Fruit fly (Drosophila melanogaster) whole organism, embryonic: ENCODE measurements around the gene ct.

Experiments
- B-H2 ChIP-seq: fragments of 200-800 bp; sonication (Bioruptor generic); optimal IDR thresholded peaks from 2 replicates; lab custom pipeline; 2018; ENCODE audit warnings: missing biosample characterization, mild to moderate bottlenecking, missing genetic modification characterization
- CG10267 ChIP-seq: fragments of 200-800 bp; sonication (Bioruptor generic); optimal IDR thresholded peaks from 2 replicates; lab custom pipeline; 2018; ENCODE audit warnings: missing biosample characterization, mild to moderate bottlenecking, missing genetic modification characterization, moderate library complexity
- CG11085 ChIP-seq: fragments of 200-800 bp; sonication (Bioruptor generic); IDR thresholded peaks from 2 replicates; pipeline ENCODE4 v1.3.6; 2022; ENCODE audit warnings: missing biosample characterization, missing genetic modification characterization
- CG11696 ChIP-seq: fragments of 200-800 bp; sonication (Bioruptor generic); IDR thresholded peaks from 2 replicates; pipeline ENCODE4 v1.3.6; 2022; ENCODE audit warnings: missing biosample characterization, missing genetic modification characterization
- CG12219 ChIP-seq: fragments of 200-800 bp; sonication (Bioruptor generic); optimal IDR thresholded peaks from 3 replicates; lab custom pipeline; 2018; ENCODE audit warnings: missing biosample characterization, mild to moderate bottlenecking, missing genetic modification characterization
- CG12391 ChIP-seq: fragments of 200-800 bp; sonication (Bioruptor generic); optimal IDR thresholded peaks from 3 replicates; lab custom pipeline; 2018; ENCODE audit warnings: missing biosample characterization, mild to moderate bottlenecking, missing genetic modification characterization, moderate library complexity
- CG14710 ChIP-seq: fragments of 200-800 bp; sonication (Bioruptor generic); optimal IDR thresholded peaks from 3 replicates; lab custom pipeline; 2019; ENCODE audit warnings: missing biosample characterization, mild to moderate bottlenecking, missing genetic modification characterization, moderate library complexity
- CG14860 ChIP-seq: fragments of 200-800 bp; sonication (Bioruptor generic); IDR thresholded peaks from 3 replicates; pipeline ENCODE4 v1.3.6; 2022; ENCODE audit warnings: missing biosample characterization, missing genetic modification characterization; ENCODE audit not compliant: partially characterized antibody
- CG1603 ChIP-seq: fragments of 200-800 bp; sonication (Bioruptor generic); optimal IDR thresholded peaks from 2 replicates; lab custom pipeline; 2019; ENCODE audit warnings: missing biosample characterization, mild to moderate bottlenecking, missing genetic modification characterization, moderate library complexity
- CG17912 ChIP-seq: fragments of 200-800 bp; sonication (Bioruptor generic); optimal IDR thresholded peaks from 2 replicates; lab custom pipeline; 2018; ENCODE audit warnings: missing biosample characterization, mild to moderate bottlenecking, missing genetic modification characterization
- CG2120 ChIP-seq: fragments of 200-800 bp; sonication (Bioruptor generic); optimal IDR thresholded peaks from 3 replicates; lab custom pipeline; 2016; ENCODE audit warnings: missing biosample characterization, missing genetic modification characterization
- CG2889 ChIP-seq: fragments of 200-800 bp; sonication (Bioruptor generic); IDR thresholded peaks from 3 replicates; pipeline ENCODE4 v1.3.6; 2022; ENCODE audit warnings: missing biosample characterization, missing genetic modification characterization
- CG31388 ChIP-seq: fragments of 200-800 bp; sonication (Bioruptor generic); optimal IDR thresholded peaks from 2 replicates; lab custom pipeline; 2016; ENCODE audit warnings: missing biosample characterization, missing genetic modification characterization
- CG3281 ChIP-seq: fragments of 200-800 bp; sonication (Bioruptor generic); optimal IDR thresholded peaks from 3 replicates; lab custom pipeline; 2017; ENCODE audit warnings: missing biosample characterization, mild to moderate bottlenecking, missing genetic modification characterization
- CG33557 ChIP-seq: fragments of 200-800 bp; sonication (Bioruptor generic); optimal IDR thresholded peaks from 2 replicates; lab custom pipeline; 2019; ENCODE audit warnings: missing biosample characterization, mild to moderate bottlenecking, missing genetic modification characterization, moderate library complexity
- CG34422 ChIP-seq: fragments of 200-800 bp; sonication (Bioruptor generic); IDR thresholded peaks from 3 replicates; pipeline ENCODE4 v1.3.6; 2022; ENCODE audit warnings: missing biosample characterization, missing genetic modification characterization
- CG4360 ChIP-seq: fragments of 200-800 bp; sonication (Bioruptor generic); IDR thresholded peaks from 2 replicates; pipeline ENCODE4 v1.3.6; 2022; ENCODE audit warnings: missing biosample characterization, missing genetic modification characterization
- CG6683 ChIP-seq: fragments of 200-800 bp; sonication (Bioruptor generic); optimal IDR thresholded peaks from 2 replicates; lab custom pipeline; 2017; ENCODE audit warnings: missing biosample characterization, mild to moderate bottlenecking, missing genetic modification characterization, missing genetic modification reagents
- Doc3 ChIP-seq: fragments of 200-800 bp; sonication (Bioruptor generic); IDR thresholded peaks from 3 replicates; pipeline ENCODE4 v1.3.6; 2022; ENCODE audit warnings: missing biosample characterization, missing genetic modification characterization; ENCODE audit not compliant: partially characterized antibody
- Ets97D ChIP-seq: fragments of 200-800 bp; sonication (Bioruptor generic); optimal IDR thresholded peaks from 3 replicates; lab custom pipeline; 2016; ENCODE audit warnings: missing biosample characterization, missing genetic modification characterization
- Hey ChIP-seq: fragments of 200-800 bp; sonication (Bioruptor generic); optimal IDR thresholded peaks from 3 replicates; lab custom pipeline; 2018; ENCODE audit warnings: missing biosample characterization, mild to moderate bottlenecking, missing genetic modification characterization
- Hsf ChIP-seq: fragments of 200-800 bp; sonication (Bioruptor generic); optimal IDR thresholded peaks from 3 replicates; lab custom pipeline; 2016; ENCODE audit warnings: missing biosample characterization, missing genetic modification characterization
- Nf-YA ChIP-seq: fragments of 200-800 bp; sonication (Bioruptor generic); IDR thresholded peaks from 2 replicates; pipeline ENCODE4 v1.3.6; 2022; ENCODE audit warnings: missing biosample characterization, missing genetic modification characterization
- Oaz ChIP-seq: fragments of 200-800 bp; sonication (Bioruptor generic); IDR thresholded peaks from 2 replicates; pipeline ENCODE4 v1.3.6; 2022; ENCODE audit warnings: missing biosample characterization, missing genetic modification characterization
- PHDP ChIP-seq: fragments of 200-800 bp; sonication (Bioruptor generic); optimal IDR thresholded peaks from 3 replicates; lab custom pipeline; 2018; ENCODE audit warnings: missing biosample characterization, mild to moderate bottlenecking, missing genetic modification characterization, moderate library complexity
- Ptx1 ChIP-seq: fragments of 200-800 bp; sonication (Bioruptor generic); IDR thresholded peaks from 2 replicates; pipeline ENCODE4 v1.3.6; 2022; ENCODE audit warnings: missing biosample characterization, missing genetic modification characterization
- Rfx ChIP-seq: fragments of 200-800 bp; sonication (Bioruptor generic); IDR thresholded peaks from 2 replicates; pipeline ENCODE4 v1.3.6; 2022; ENCODE audit warnings: missing biosample characterization, missing genetic modification characterization
- Side ChIP-seq: fragments of 200-800 bp; sonication (Bioruptor generic); optimal IDR thresholded peaks from 2 replicates; lab custom pipeline; 2016; ENCODE audit warnings: missing biosample characterization, missing genetic modification characterization
- TFAM ChIP-seq: fragments of 200-800 bp; sonication (Bioruptor generic); optimal IDR thresholded peaks from 2 replicates; lab custom pipeline; 2017; ENCODE audit warnings: missing biosample characterization, missing genetic modification characterization, inconsistent platforms
- Usf ChIP-seq: fragments of 200-800 bp; sonication (Bioruptor generic); optimal IDR thresholded peaks from 2 replicates; lab custom pipeline; 2017; ENCODE audit warnings: missing genotype, missing biosample characterization, missing genetic modification characterization
- al ChIP-seq: fragments of 200-800 bp; sonication (Bioruptor generic); IDR thresholded peaks from 2 replicates; pipeline ENCODE4 v1.3.6; 2022; ENCODE audit warnings: missing biosample characterization, missing genetic modification characterization
- amos ChIP-seq: fragments of 200-800 bp; sonication (Bioruptor generic); IDR thresholded peaks from 2 replicates; pipeline ENCODE4 v1.3.6; 2022; ENCODE audit warnings: missing biosample characterization, missing genetic modification characterization; ENCODE audit not compliant: partially characterized antibody
- ara ChIP-seq: fragments of 200-800 bp; sonication (Bioruptor generic); IDR thresholded peaks from 2 replicates; pipeline ENCODE4 v1.3.6; 2022; ENCODE audit warnings: missing biosample characterization, missing genetic modification characterization
- br ChIP-seq: fragments of >200 bp; optimal IDR thresholded peaks from 2 replicates; lab custom pipeline; 2017
- dmrt11E ChIP-seq: fragments of 200-800 bp; sonication (Bioruptor generic); optimal IDR thresholded peaks from 3 replicates; lab custom pipeline; 2018; ENCODE audit warnings: missing biosample characterization, mild to moderate bottlenecking, missing genetic modification characterization, moderate library complexity
- eyg ChIP-seq: fragments of 200-800 bp; sonication (Bioruptor generic); optimal IDR thresholded peaks from 3 replicates; lab custom pipeline; 2016; ENCODE audit warnings: missing biosample characterization, missing genetic modification characterization
- fd64A ChIP-seq: fragments of 200-800 bp; sonication (Bioruptor generic); optimal IDR thresholded peaks from 3 replicates; lab custom pipeline; 2018; ENCODE audit warnings: missing biosample characterization, mild to moderate bottlenecking, missing genetic modification characterization
- gcm2 ChIP-seq: fragments of 200-800 bp; sonication (Bioruptor generic); optimal IDR thresholded peaks from 2 replicates; lab custom pipeline; 2016; ENCODE audit warnings: missing biosample characterization, missing genetic modification characterization
- gro ChIP-seq: fragments of 200-800 bp; sonication (Bioruptor generic); optimal IDR thresholded peaks from 2 replicates; lab custom pipeline; 2016; ENCODE audit warnings: missing biosample characterization, missing genetic modification characterization
- ind ChIP-seq: fragments of 200-800 bp; sonication (Bioruptor generic); optimal IDR thresholded peaks from 3 replicates; lab custom pipeline; 2016; ENCODE audit warnings: missing biosample characterization, missing genetic modification characterization
- org-1 ChIP-seq: fragments of 200-800 bp; sonication (Bioruptor generic); optimal IDR thresholded peaks from 2 replicates; lab custom pipeline; 2017; ENCODE audit warnings: missing biosample characterization, missing genetic modification characterization
- prd ChIP-seq, 3 experiments: fragments of >200 bp in 2 of 3; fragments of 200-800 bp in 1 of 3; sonication (Bioruptor generic) in 1 of 3; optimal IDR thresholded peaks in 2 of 3; IDR thresholded peaks in 1 of 3; 2 replicates in 2 of 3; 3 replicates in 1 of 3; pipeline versions ENCODE4 v1.3.6 to Lab custom; 2017 to 2022; ENCODE audit warnings: missing biosample characterization in 1 of 3, missing genetic modification characterization in 1 of 3
- sc ChIP-seq, 3 experiments: fragments of >200 bp in 2 of 3; fragments of 200-800 bp in 1 of 3; sonication (Bioruptor generic) in 1 of 3; optimal IDR thresholded peaks; 2 replicates in 2 of 3; 3 replicates in 1 of 3; lab custom pipeline; 2017; ENCODE audit warnings: mild to moderate bottlenecking in 1 of 3, missing biosample characterization in 1 of 3, missing genetic modification characterization in 1 of 3, missing genetic modification reagents in 1 of 3
- sd ChIP-seq: fragments of 200-800 bp; sonication (Bioruptor generic); optimal IDR thresholded peaks from 3 replicates; lab custom pipeline; 2018; ENCODE audit warnings: missing biosample characterization, mild to moderate bottlenecking, missing genetic modification characterization, moderate library complexity
- sisA ChIP-seq: fragments of 200-800 bp; sonication (Bioruptor generic); IDR thresholded peaks from 2 replicates; pipeline ENCODE4 v1.3.6; 2022; ENCODE audit warnings: missing biosample characterization, missing genetic modification characterization
- ssp ChIP-seq: fragments of 200-800 bp; sonication (Bioruptor generic); IDR thresholded peaks from 2 replicates; pipeline ENCODE4 v1.3.6; 2022; ENCODE audit warnings: missing biosample characterization, missing genetic modification characterization
- stwl ChIP-seq: fragments of 200-800 bp; sonication (Bioruptor generic); optimal IDR thresholded peaks from 3 replicates; lab custom pipeline; 2018; ENCODE audit warnings: missing biosample characterization, mild to moderate bottlenecking, missing genetic modification characterization, moderate library complexity
- twi ChIP-seq: fragments of 200-800 bp; optimal IDR thresholded peaks from 2 replicates; lab custom pipeline; 2019; ENCODE audit warnings: missing biosample characterization, mild to moderate bottlenecking, missing genetic modification characterization, moderate library complexity
- zen ChIP-seq: fragments of 200-800 bp; sonication (Bioruptor generic); optimal IDR thresholded peaks from 3 replicates; lab custom pipeline; 2018; ENCODE audit warnings: missing biosample characterization, mild to moderate bottlenecking, missing genetic modification characterization, moderate library complexity
- zf30C ChIP-seq: fragments of 200-800 bp; sonication (Bioruptor generic); optimal IDR thresholded peaks from 3 replicates; lab custom pipeline; 2018; ENCODE audit warnings: missing biosample characterization, mild to moderate bottlenecking, missing genetic modification characterization

ct gene

DNA sequence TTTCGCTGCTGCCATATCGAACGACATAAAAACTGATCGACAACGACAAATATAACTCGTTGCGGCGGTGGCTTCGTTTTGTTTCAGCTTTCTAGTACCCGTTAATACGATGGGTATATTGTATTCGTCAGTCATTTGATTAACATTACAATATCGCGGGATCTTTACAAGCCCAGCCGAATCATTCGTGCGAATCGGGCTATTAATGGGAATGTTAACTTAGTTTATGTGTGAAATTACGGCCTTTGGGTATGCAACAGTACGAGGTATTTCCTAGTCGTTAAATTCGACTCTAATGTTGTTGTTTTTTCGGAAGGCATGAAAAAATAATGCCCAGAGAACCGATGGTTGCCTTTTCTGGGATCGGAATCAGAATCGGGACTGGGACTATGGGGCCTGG lies 10.0 kb downstream of the ct start (continued):
- TF ChIP-seq twi (peak; percentile 55), Oaz (0 out of 2 replicates have a peak, but pooled peaks have one; percentile 29), Doc3 (no peak), Rfx (peak; percentile 73), CG10267 (tag; lab: Kevin White, UChicago) (peak; percentile 69), sisA (GFP tag; lab: Robert Waterston, UW) (peak; percentile 78), prd (optimal IDR thresholded peaks at IDR 0.05; lab: Kevin White, UChicago) (no peak), prd (GFP tag; IDR thresholded peaks at IDR 0.05; lab: Robert Waterston, UW) (peak; percentile 86), CG14710 (tag; lab: Kevin White, UChicago) (peak; percentile 67), CG33557 (peak; percentile 32), CG6683 (GFP tag; lab: Kevin White, UChicago) (no peak), zf30C (GFP tag; lab: Kevin White, UChicago) (no peak), CG4360 (GFP tag; lab: Robert Waterston, UW) (peak; percentile 65), Ets97D (GFP tag; lab: Kevin White, UChicago) (peak; percentile 48), zen (tag; lab: Kevin White, UChicago) (peak; percentile 71), al (GFP tag; lab: Robert Waterston, UW) (peak; percentile 52; the same call in 1 of the 2 replicates), fd64A (GFP tag; lab: Kevin White, UChicago) (peak; percentile 55), CG14860 (no peak), CG12219 (GFP tag; lab: Kevin White, UChicago) (peak; percentile 78), CG31388 (GFP tag; lab: Kevin White, UChicago) (no peak), CG2120 (GFP tag; lab: Kevin White, UChicago) (peak; percentile 59), B-H2 (GFP tag; lab: Kevin White, UChicago) (no peak), br (lab: Kevin White, UChicago) (no peak), gcm2 (no peak), eyg (peak; percentile 60), CG2889 (GFP tag; lab: Robert Waterston, UW) (0 out of 3 replicates have a peak, but pooled peaks have one; percentile 30), PHDP (tag; lab: Kevin White, UChicago) (peak; percentile 74), ind (GFP tag; lab: Kevin White, UChicago) (peak; percentile 82), Nf-YA (GFP tag; lab: Robert Waterston, UW) (peak; percentile 31; the same call in 1 of the 2 replicates), CG11696 (0 out of 2 replicates have a peak, but pooled peaks have one; percentile 7), amos (GFP tag; lab: Robert Waterston, UW) (no peak), sc (optimal IDR thresholded peaks at IDR 0.05; lab: Kevin White, UChicago) (no peak), sc (GFP tag; optimal IDR thresholded peaks at IDR 0.05; lab: Kevin White, UChicago) (peak; percentile 55), stwl (tag; lab: Kevin White, UChicago) (no peak), CG12391 (tag; lab: Kevin White, UChicago) (peak; percentile 65), sd (no peak), ssp (GFP tag; lab: Robert Waterston, UW) (peak; percentile 70), Usf (GFP tag; lab: Kevin White, UChicago) (peak; percentile 54), CG3281 (peak; percentile 55), org-1 (GFP tag; lab: Kevin White, UChicago) (peak; percentile 63), Side (GFP tag; lab: Kevin White, UChicago) (peak; percentile 79), Hsf (peak; percentile 74), CG11085 (GFP tag; lab: Robert Waterston, UW) (no peak), gro (GFP tag; lab: Kevin White, UChicago) (peak; percentile 50), ara (GFP tag; lab: Robert Waterston, UW) (peak; percentile 85), CG34422 (GFP tag; lab: Robert Waterston, UW) (peak; percentile 80; the same call in 2 of the 3 replicates), TFAM (GFP tag; lab: Kevin White, UChicago) (no peak), dmrt11E (tag; lab: Kevin White, UChicago) (peak; percentile 78), Hey (tag; lab: Kevin White, UChicago) (no peak), Ptx1 (peak; percentile 80), CG17912 (GFP tag; lab: Kevin White, UChicago) (no peak), CG1603 (tag; lab: Kevin White, UChicago) (peak; percentile 90)
